Worm (Caenorhabditis elegans) whole organism, late embryonic: ENCODE measurements around the gene exc-7.

ENCODE experiments used
- ceh-9 ChIP-seq: sonication (generic microtip); optimal IDR thresholded peaks from 2 replicates; lab custom pipeline; 2016; ENCODE audit warnings: mild to moderate bottlenecking, missing genetic modification characterization, inconsistent platforms, missing compliant biosample characterization
- nfya-1 ChIP-seq: sonication (generic microtip); optimal IDR thresholded peaks from 2 replicates; lab custom pipeline; 2017; ENCODE audit warnings: missing genetic modification characterization, mild to moderate bottlenecking, missing compliant biosample characterization, antibody characterized with exemption, moderate library complexity
- tbx-7 ChIP-seq: sonication (generic microtip); optimal IDR thresholded peaks from 2 replicates; lab custom pipeline; 2016; ENCODE audit warnings: missing genotype, missing genetic modification characterization, missing compliant biosample characterization

ce11 chrII:9591071-9591470 lies 15.3 kb downstream of the exc-7 start, which contains the start of the genes E02H1.1 and tag-124:
- TF ChIP-seq tbx-7 (tag; lab: Kevin White, UChicago) (peak; percentile 92), nfya-1 (peak; percentile 1), ceh-9 (tag; lab: Kevin White, UChicago) (no peak)
